Fruit fly (Drosophila melanogaster): ENCODE measurements around the gene CG8064.

CG8064 gene

DNA sequence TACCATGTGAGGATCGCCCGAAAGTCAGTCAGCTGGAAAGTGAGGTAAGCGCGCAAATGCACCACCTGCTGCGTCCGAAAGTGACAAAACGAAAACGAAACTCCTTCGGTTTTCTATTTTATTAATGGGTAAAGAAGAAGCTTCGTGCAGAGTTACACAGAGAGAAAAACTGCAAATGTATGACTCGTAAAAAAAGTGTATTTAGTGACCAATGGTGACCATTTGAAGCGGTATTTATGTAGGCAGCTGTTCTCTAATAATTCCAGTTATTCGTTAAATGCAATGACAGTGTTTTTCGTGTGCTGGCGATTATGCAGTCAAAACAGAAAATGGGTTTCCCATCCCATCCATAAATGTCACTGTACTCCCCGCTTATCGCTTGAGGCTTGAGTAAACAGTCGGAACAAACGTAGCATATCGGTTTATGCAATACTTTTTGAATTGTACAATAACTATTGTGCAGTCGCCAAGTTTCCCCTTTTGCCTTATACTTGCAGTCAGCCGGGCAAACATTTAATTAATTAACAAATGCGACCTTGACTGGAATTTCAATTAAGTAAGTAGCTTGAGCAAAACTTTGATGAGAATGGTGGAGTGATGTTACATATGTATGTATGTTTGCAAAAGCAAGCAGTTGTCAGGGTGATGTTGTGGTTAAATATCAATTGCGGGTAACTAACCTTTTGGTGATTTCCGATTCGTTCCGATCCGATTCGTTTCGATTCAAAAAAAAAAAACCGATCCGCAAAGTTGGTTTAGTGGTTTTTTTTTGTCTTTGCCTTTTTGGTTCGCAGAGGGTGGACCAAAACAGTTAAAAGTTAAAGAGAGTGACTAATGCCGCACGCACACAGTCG is 14.2 kb downstream of the CG8064 start (continued):
- TF ChIP-seq abd-A (tag; optimal IDR thresholded peaks at IDR 0.05) (no peak), Nf-YC (tag; optimal IDR thresholded peaks at IDR 0.05) (no peak), da (GFP tag; optimal IDR thresholded peaks at IDR 0.05) (no peak), pita (GFP tag; optimal IDR thresholded peaks at IDR 0.05) (no peak), CG10431 (GFP tag; optimal IDR thresholded peaks at IDR 0.05) (no peak), MTF-1 (GFP tag; optimal IDR thresholded peaks at IDR 0.05; ENCODE audit: borderline replicate concordance) (no peak), Fer2 (tag; optimal IDR thresholded peaks at IDR 0.05) (no peak), Bteb2 (GFP tag; optimal IDR thresholded peaks at IDR 0.05) (no peak), Hr3 (GFP tag; optimal IDR thresholded peaks at IDR 0.05) (no peak), unpg (GFP tag; optimal IDR thresholded peaks at IDR 0.05) (peak; percentile 22), lbe (GFP tag; optimal IDR thresholded peaks at IDR 0.05) (no peak), CG3163 (GFP tag; optimal IDR thresholded peaks at IDR 0.05) (no peak), Elba2 (GFP tag; optimal IDR thresholded peaks at IDR 0.05) (no peak), lmd (GFP tag; IDR thresholded peaks at IDR 0.05) (0 out of 2 replicates have a peak, but pooled peaks have one; percentile 10), D19B (GFP tag; optimal IDR thresholded peaks at IDR 0.05) (no peak), pnt (GFP tag; optimal IDR thresholded peaks at IDR 0.05) (no peak), zfh1 (GFP tag; IDR thresholded peaks at IDR 0.05) (peak; percentile 25; the same call in 1 of the 3 replicates), CG16779 (GFP tag; IDR thresholded peaks at IDR 0.05) (no peak), CG9797 (GFP tag; optimal IDR thresholded peaks at IDR 0.05) (no peak), CG3407 (GFP tag; optimal IDR thresholded peaks at IDR 0.05) (no peak), CG31388 (GFP tag; optimal IDR thresholded peaks at IDR 0.05) (no peak), CrebB (tag; optimal IDR thresholded peaks at IDR 0.05) (no peak), CG6654 (GFP tag; optimal IDR thresholded peaks at IDR 0.05) (no peak), crol (GFP tag; IDR thresholded peaks at IDR 0.05) (no peak), Neu2 (GFP tag; optimal IDR thresholded peaks at IDR 0.05; ENCODE audit: borderline replicate concordance) (no peak), ap (GFP tag; IDR thresholded peaks at IDR 0.05) (no peak), CG6272 (GFP tag; IDR thresholded peaks at IDR 0.05) (no peak), fd64A (GFP tag; optimal IDR thresholded peaks at IDR 0.05) (no peak), fru (optimal IDR thresholded peaks at IDR 0.05) (no peak), Lhr (GFP tag; optimal IDR thresholded peaks at IDR 0.05) (no peak), Taf1 (GFP tag; IDR thresholded peaks at IDR 0.05) (no peak), CG11695 (GFP tag; IDR thresholded peaks at IDR 0.05) (0 out of 3 replicates have a peak, but pooled peaks have one; percentile 12), eyg (GFP tag; optimal IDR thresholded peaks at IDR 0.05) (peak; percentile 2), klu (GFP tag; IDR thresholded peaks at IDR 0.05) (no peak), CG10543 (GFP tag; optimal IDR thresholded peaks at IDR 0.05) (no peak), Fer3 (tag; optimal IDR thresholded peaks at IDR 0.05) (no peak), Dref (GFP tag; IDR thresholded peaks at IDR 0.05) (no peak), CG12071 (GFP tag; optimal IDR thresholded peaks at IDR 0.05) (no peak), CG1529 (GFP tag; optimal IDR thresholded peaks at IDR 0.05) (no peak), CG2875 (GFP tag; optimal IDR thresholded peaks at IDR 0.05) (no peak), ind (GFP tag; optimal IDR thresholded peaks at IDR 0.05) (no peak), CG9727 (GFP tag; optimal IDR thresholded peaks at IDR 0.05) (no peak), Doc2 (GFP tag; IDR thresholded peaks at IDR 0.05) (no peak), emc (GFP tag; optimal IDR thresholded peaks at IDR 0.05) (no peak), lab (GFP tag; optimal IDR thresholded peaks at IDR 0.05) (peak; percentile 37), sna (GFP tag; IDR thresholded peaks at IDR 0.05; ENCODE audit: partially characterized antibody) (no peak), wor (GFP tag; IDR thresholded peaks at IDR 0.05) (no peak), stwl (tag; optimal IDR thresholded peaks at IDR 0.05) (no peak), ash1 (GFP tag; optimal IDR thresholded peaks at IDR 0.05) (no peak), sisA (GFP tag; IDR thresholded peaks at IDR 0.05) (no peak)

All from whole organism, embryonic.